Fruit fly (Drosophila melanogaster) whole organism, prepupa: Measurements from ENCODE around the gene deltaCOP.

Experiments
- Blimp-1 ChIP-seq: fragments of 200-800 bp; sonication (Bioruptor generic); optimal IDR thresholded peaks from 3 replicates; lab custom pipeline; 2017; ENCODE audit warnings: missing biosample characterization, missing genetic modification characterization, mild to moderate bottlenecking, moderate library complexity, missing genetic modification reagents
- CG10631 ChIP-seq: fragments of 200-800 bp; sonication (Bioruptor generic); optimal IDR thresholded peaks from 2 replicates; lab custom pipeline; 2016; ENCODE audit warnings: missing biosample characterization, missing genetic modification characterization
- CG10669 ChIP-seq: fragments of 200-800 bp; sonication (Bioruptor generic); optimal IDR thresholded peaks from 3 replicates; lab custom pipeline; 2018; ENCODE audit warnings: missing biosample characterization, mild to moderate bottlenecking, missing genetic modification characterization, moderate library complexity
- CG11294 ChIP-seq: fragments of 200-800 bp; sonication (Bioruptor generic); IDR thresholded peaks from 2 replicates; pipeline ENCODE4 v1.3.6; 2022; ENCODE audit warnings: missing biosample characterization, missing genetic modification characterization
- CG11902 ChIP-seq: fragments of 200-800 bp; sonication (Bioruptor generic); optimal IDR thresholded peaks from 3 replicates; lab custom pipeline; 2016; ENCODE audit warnings: missing biosample characterization, missing genetic modification characterization
- CG3032 ChIP-seq: fragments of 200-800 bp; optimal IDR thresholded peaks from 2 replicates; lab custom pipeline; 2019; ENCODE audit warnings: missing biosample characterization, mild to moderate bottlenecking, missing genetic modification characterization, moderate library complexity
- CG31627 ChIP-seq: fragments of 200-800 bp; sonication (Bioruptor generic); optimal IDR thresholded peaks from 3 replicates; lab custom pipeline; 2016; ENCODE audit warnings: missing biosample characterization, missing genetic modification characterization
- CG32006 ChIP-seq: fragments of 200-800 bp; sonication (Bioruptor generic); optimal IDR thresholded peaks from 3 replicates; lab custom pipeline; 2017; ENCODE audit warnings: missing biosample characterization, mild to moderate bottlenecking, missing genetic modification characterization
- CG34406 ChIP-seq: fragments of 200-800 bp; sonication (Bioruptor generic); optimal IDR thresholded peaks from 3 replicates; lab custom pipeline; 2016; ENCODE audit warnings: missing biosample characterization, missing genetic modification characterization
- CG3919 ChIP-seq: fragments of 200-800 bp; sonication (Bioruptor generic); optimal IDR thresholded peaks from 3 replicates; lab custom pipeline; 2016; ENCODE audit warnings: missing biosample characterization, missing genetic modification characterization
- CG4318 ChIP-seq: fragments of 200-800 bp; sonication (Bioruptor generic); optimal IDR thresholded peaks from 3 replicates; lab custom pipeline; 2017; ENCODE audit warnings: missing biosample characterization, mild to moderate bottlenecking, missing genetic modification characterization
- CG6276 ChIP-seq: fragments of 200-800 bp; sonication (Bioruptor generic); optimal IDR thresholded peaks from 2 replicates; lab custom pipeline; 2017; ENCODE audit warnings: missing biosample characterization, mild to moderate bottlenecking, missing genetic modification characterization
- CG6792 ChIP-seq: fragments of 200-800 bp; sonication (Bioruptor generic); optimal IDR thresholded peaks from 3 replicates; lab custom pipeline; 2016; ENCODE audit warnings: missing biosample characterization, missing genetic modification characterization
- CG6808 ChIP-seq: fragments of 200-800 bp; sonication (Bioruptor generic); optimal IDR thresholded peaks from 3 replicates; lab custom pipeline; 2017; ENCODE audit warnings: missing biosample characterization, missing genetic modification characterization, mild to moderate bottlenecking, moderate library complexity, missing genetic modification reagents
- CG6854 ChIP-seq: fragments of 200-800 bp; sonication (Bioruptor generic); optimal IDR thresholded peaks from 2 replicates; lab custom pipeline; 2017; ENCODE audit warnings: missing biosample characterization, mild to moderate bottlenecking, missing genetic modification characterization
- CG8119 ChIP-seq: fragments of 200-800 bp; sonication (Bioruptor generic); IDR thresholded peaks from 3 replicates; pipeline ENCODE4 v1.3.6; 2022; ENCODE audit warnings: missing biosample characterization, missing genetic modification characterization
- CG8319 ChIP-seq: fragments of 200-800 bp; sonication (Bioruptor generic); optimal IDR thresholded peaks from 3 replicates; lab custom pipeline; 2016; ENCODE audit warnings: missing biosample characterization, missing genetic modification characterization
- CG8632 ChIP-seq: fragments of 200-800 bp; sonication (Bioruptor generic); optimal IDR thresholded peaks from 3 replicates; lab custom pipeline; 2016; ENCODE audit warnings: missing biosample characterization, missing genetic modification characterization
- CG9139 ChIP-seq: fragments of 200-800 bp; sonication (Bioruptor generic); optimal IDR thresholded peaks from 3 replicates; lab custom pipeline; 2017; ENCODE audit warnings: missing biosample characterization, mild to moderate bottlenecking, missing genetic modification characterization
- Eip75B ChIP-seq: fragments of 200-800 bp; sonication (Bioruptor generic); optimal IDR thresholded peaks from 3 replicates; lab custom pipeline; 2016; ENCODE audit warnings: missing biosample characterization, missing genetic modification characterization
- Eip78C ChIP-seq: fragments of 200-800 bp; sonication (Bioruptor generic); peaks from one replicate; lab custom pipeline; 2016; ENCODE audit warnings: missing biosample characterization, missing genetic modification characterization
- Eip93F ChIP-seq: fragments of 200-800 bp; sonication (Bioruptor generic); optimal IDR thresholded peaks from 2 replicates; lab custom pipeline; 2016; ENCODE audit warnings: missing biosample characterization, mild to moderate bottlenecking, missing genetic modification characterization
- Ets21C ChIP-seq: fragments of 200-800 bp; sonication (Bioruptor generic); optimal IDR thresholded peaks from 3 replicates; lab custom pipeline; 2016; ENCODE audit warnings: missing biosample characterization, missing genetic modification characterization
- Ets96B ChIP-seq: fragments of 200-800 bp; optimal IDR thresholded peaks from 2 replicates; lab custom pipeline; 2019; ENCODE audit warnings: missing biosample characterization, mild to moderate bottlenecking, missing genetic modification characterization, moderate library complexity
- Gug ChIP-seq: fragments of 200-800 bp; sonication (Bioruptor generic); IDR thresholded peaks from 2 replicates; pipeline ENCODE4 v1.3.6; 2022; ENCODE audit warnings: missing biosample characterization, missing genetic modification characterization
- Lpt ChIP-seq: fragments of 200-800 bp; sonication (Bioruptor generic); optimal IDR thresholded peaks from 3 replicates; lab custom pipeline; 2016; ENCODE audit warnings: missing biosample characterization, missing genetic modification characterization
- OdsH ChIP-seq: fragments of 200-800 bp; sonication (Bioruptor generic); optimal IDR thresholded peaks from 3 replicates; lab custom pipeline; 2016; ENCODE audit warnings: missing biosample characterization, missing genetic modification characterization
- Smox ChIP-seq: fragments of 200-800 bp; sonication (Bioruptor generic); optimal IDR thresholded peaks from 3 replicates; lab custom pipeline; 2016; ENCODE audit warnings: missing biosample characterization, missing genetic modification characterization
- Sox14 ChIP-seq: fragments of 200-800 bp; sonication (Bioruptor generic); optimal IDR thresholded peaks from 3 replicates; lab custom pipeline; 2016; ENCODE audit warnings: missing biosample characterization, missing genetic modification characterization
- Sox15 ChIP-seq: fragments of 200-800 bp; sonication (Bioruptor generic); optimal IDR thresholded peaks from 3 replicates; lab custom pipeline; 2016; ENCODE audit warnings: missing biosample characterization, missing genetic modification characterization
- achi ChIP-seq: fragments of 200-800 bp; sonication (Bioruptor generic); optimal IDR thresholded peaks from 3 replicates; lab custom pipeline; 2016; ENCODE audit warnings: missing biosample characterization, missing genetic modification characterization
- acj6 ChIP-seq: fragments of 200-800 bp; sonication (Bioruptor generic); optimal IDR thresholded peaks from 3 replicates; lab custom pipeline; 2016; ENCODE audit warnings: missing biosample characterization, missing genetic modification characterization
- cyc ChIP-seq: fragments of 200-800 bp; sonication (Bioruptor generic); optimal IDR thresholded peaks from 3 replicates; lab custom pipeline; 2016; ENCODE audit warnings: missing biosample characterization, missing genetic modification characterization
- dac ChIP-seq: fragments of 200-800 bp; sonication (Bioruptor generic); optimal IDR thresholded peaks from 2 replicates; lab custom pipeline; 2017; ENCODE audit warnings: missing biosample characterization, mild to moderate bottlenecking, missing genetic modification characterization
- dsx ChIP-seq: fragments of 200-800 bp; optimal IDR thresholded peaks from 3 replicates; lab custom pipeline; 2019; ENCODE audit warnings: missing biosample characterization, mild to moderate bottlenecking, missing genetic modification characterization, moderate library complexity; ENCODE audit not compliant: poor library complexity, severe bottlenecking
- eg ChIP-seq: fragments of 200-800 bp; sonication (Bioruptor generic); IDR thresholded peaks from 3 replicates; pipeline ENCODE4 v1.3.6; 2022; ENCODE audit warnings: missing biosample characterization, missing genetic modification characterization
- esn ChIP-seq: fragments of 200-800 bp; sonication (Bioruptor generic); optimal IDR thresholded peaks from 2 replicates; lab custom pipeline; 2016; ENCODE audit warnings: missing biosample characterization, mild to moderate bottlenecking, missing genetic modification characterization, moderate library complexity
- fkh ChIP-seq: fragments of 200-800 bp; sonication (Bioruptor generic); optimal IDR thresholded peaks from 3 replicates; lab custom pipeline; 2017; ENCODE audit warnings: missing biosample characterization, mild to moderate bottlenecking, missing genetic modification characterization, moderate library complexity
- lz ChIP-seq: fragments of 200-800 bp; sonication (Bioruptor generic); optimal IDR thresholded peaks from 3 replicates; lab custom pipeline; 2016; ENCODE audit warnings: missing biosample characterization, missing genetic modification characterization
- net ChIP-seq: fragments of 200-800 bp; sonication (Bioruptor generic); optimal IDR thresholded peaks from 3 replicates; lab custom pipeline; 2016; ENCODE audit warnings: missing biosample characterization, missing genetic modification characterization
- salr ChIP-seq, 2 experiments: fragments of 200-800 bp; sonication (Bioruptor generic); optimal IDR thresholded peaks; 3 replicates each; lab custom pipeline; 2016 to 2018; ENCODE audit warnings: missing biosample characterization in 2 of 2, missing genetic modification characterization in 2 of 2, mild to moderate bottlenecking in 1 of 2
- ss ChIP-seq, 2 experiments: fragments of 200-800 bp; sonication (Bioruptor generic); optimal IDR thresholded peaks; 2 replicates in 1 of 2; 3 replicates in 1 of 2; lab custom pipeline; 2017 to 2018; ENCODE audit warnings: mild to moderate bottlenecking in 2 of 2, missing biosample characterization in 2 of 2, missing genetic modification characterization in 2 of 2, moderate library complexity in 1 of 2
- svp ChIP-seq: fragments of 200-800 bp; sonication (Bioruptor generic); peaks from one replicate; lab custom pipeline; 2016; ENCODE audit warnings: missing biosample characterization, missing genetic modification characterization
- topi ChIP-seq: fragments of 200-800 bp; sonication (Bioruptor generic); optimal IDR thresholded peaks from 3 replicates; lab custom pipeline; 2016; ENCODE audit warnings: missing biosample characterization, missing genetic modification characterization
- vri ChIP-seq: fragments of 200-800 bp; sonication (Bioruptor generic); optimal IDR thresholded peaks from 3 replicates; lab custom pipeline; 2016; ENCODE audit warnings: missing biosample characterization, mild to moderate bottlenecking, missing genetic modification characterization

Gene deltaCOP

dm6 chrX:1897384-1897783 lies 35.8 kb upstream of the deltaCOP start (continued):
- TF ChIP-seq CG3919 (peak; percentile 62), Eip75B (GFP tag; lab: Kevin White, UChicago) (no peak), CG3032 (tag; lab: Kevin White, UChicago) (peak; percentile 37), Ets21C (GFP tag; lab: Kevin White, UChicago) (no peak), Eip93F (GFP tag; lab: Kevin White, UChicago) (no peak), CG32006 (GFP tag; lab: Kevin White, UChicago) (peak; percentile 63), eg (GFP tag; lab: Robert Waterston, UW) (peak; percentile 68), vri (GFP tag; lab: Kevin White, UChicago) (no peak), CG10631 (GFP tag; lab: Kevin White, UChicago) (peak; percentile 42), CG10669 (GFP tag; lab: Kevin White, UChicago) (no peak), Sox15 (GFP tag; lab: Kevin White, UChicago) (no peak), CG6854 (no peak), CG31627 (GFP tag; lab: Kevin White, UChicago) (peak; percentile 69), CG6276 (GFP tag; lab: Kevin White, UChicago) (no peak), dsx (GFP tag; lab: Kevin White, UChicago) (no peak)

- TF ChIP-seq CG31627 (GFP tag; lab: Kevin White, UChicago) (no peak), CG3032 (tag; lab: Kevin White, UChicago) (no peak), salr (GFP tag; optimal IDR thresholded peaks at IDR 0.05; lab: Kevin White, UChicago) (no peak), CG6792 (no peak)
Measured at dm6 chrX:1893532-1893931, 31.9 kb upstream of the deltaCOP start.

- TF ChIP-seq Ets21C (GFP tag; lab: Kevin White, UChicago) (no peak), Blimp-1 (no peak), CG6792 (no peak), Ets96B (tag; lab: Kevin White, UChicago) (no peak), Sox14 (no peak), vri (GFP tag; lab: Kevin White, UChicago) (no peak), CG11902 (GFP tag; lab: Kevin White, UChicago) (no peak), CG3032 (tag; lab: Kevin White, UChicago) (peak; percentile 54), Eip75B (GFP tag; lab: Kevin White, UChicago) (no peak), CG10631 (GFP tag; lab: Kevin White, UChicago) (no peak), topi (GFP tag; lab: Kevin White, UChicago) (no peak), Lpt (GFP tag; lab: Kevin White, UChicago) (no peak), CG8319 (GFP tag; lab: Kevin White, UChicago) (no peak), OdsH (GFP tag; lab: Kevin White, UChicago) (no peak), CG6808 (no peak), svp (GFP tag; lab: Kevin White, UChicago) (no peak), Eip78C (GFP tag; lab: Kevin White, UChicago) (no peak), Gug (GFP tag; lab: Robert Waterston, UW) (no peak), CG11294 (GFP tag; lab: Robert Waterston, UW) (no peak), net (GFP tag; lab: Kevin White, UChicago) (no peak), esn (GFP tag; lab: Kevin White, UChicago) (peak; percentile 44), cyc (no peak), lz (GFP tag; lab: Kevin White, UChicago) (peak; percentile 44), CG8119 (GFP tag; lab: Robert Waterston, UW) (no peak), acj6 (GFP tag; lab: Kevin White, UChicago) (no peak), CG34406 (no peak), dac (GFP tag; lab: Kevin White, UChicago) (no peak), Smox (no peak), CG8632 (GFP tag; lab: Kevin White, UChicago) (no peak), CG6276 (GFP tag; lab: Kevin White, UChicago) (no peak), ss (GFP tag; optimal IDR thresholded peaks at IDR 0.05; lab: Kevin White, UChicago) (no peak), fkh (GFP tag; lab: Kevin White, UChicago) (no peak), CG4318 (no peak), CG31627 (GFP tag; lab: Kevin White, UChicago) (peak; percentile 36), eg (GFP tag; lab: Robert Waterston, UW) (peak; percentile 39; the same call in 1 of the 3 replicates), dsx (GFP tag; lab: Kevin White, UChicago) (no peak), CG3919 (no peak), achi (GFP tag; lab: Kevin White, UChicago) (no peak), CG9139 (GFP tag; lab: Kevin White, UChicago) (no peak)
Measured at dm6 chrX:1889926-1890325, 28.3 kb upstream of the deltaCOP start, which contains the start of the genes trr and mRpL16. TSS of gene trr (minus strand) at chrX:1889950. TSS of gene mRpL16 (plus strand) at chrX:1890256.
